Worm (Caenorhabditis elegans): ENCODE data around the gene T01B7.13.

- TF ChIP-seq pqm-1 (tag; optimal IDR thresholded peaks at IDR 0.05) = no peak
- TF ChIP-seq blmp-1 (tag; optimal IDR thresholded peaks at IDR 0.05) = no peak
Measured at ce11 chrII:8747939-8748352, 32.7 kb downstream of the T01B7.13 start.

All from whole organism, L1 larva.